Worm (Caenorhabditis elegans) whole organism, L4 larva: ENCODE results near the gene Y41D4B.15.

Experiments
- F26F4.8 ChIP-seq: fragments of 200-800 bp; sonication (Bioruptor generic); conservative IDR thresholded peaks from 2 replicates; pipeline ENCODE4 v1.3.6; 2022; ENCODE audit warnings: missing genetic modification characterization, missing compliant biosample characterization
- F37D6.2 ChIP-seq: sonication (generic microtip); optimal IDR thresholded peaks from 2 replicates; lab custom pipeline; 2016; ENCODE audit warnings: mild to moderate bottlenecking, missing genetic modification characterization, missing compliant biosample characterization
- F44E2.7 ChIP-seq: fragments of 200-800 bp; sonication (Bioruptor generic); IDR thresholded peaks from 2 replicates; pipeline ENCODE4 v2.1.2; 2022; ENCODE audit warnings: missing genetic modification characterization, missing compliant biosample characterization
- F49E8.2 ChIP-seq: sonication (generic microtip); optimal IDR thresholded peaks from 2 replicates; lab custom pipeline; 2016; ENCODE audit warnings: missing compliant biosample characterization, mild to moderate bottlenecking, missing genetic modification characterization, borderline replicate concordance
- Y105C5A.15 ChIP-seq: fragments of 200-800 bp; sonication (Bioruptor generic); IDR thresholded peaks from 2 replicates; pipeline ENCODE4 v1.3.6; 2022; ENCODE audit warnings: missing genetic modification characterization, missing compliant biosample characterization
- Y48G9A.11 ChIP-seq: fragments of 200-800 bp; sonication (Bioruptor generic); IDR thresholded peaks from 2 replicates; pipeline ENCODE4 v1.3.6; 2022; ENCODE audit warnings: missing genetic modification reagents, missing genetic modification characterization, missing compliant biosample characterization
- ZK546.5 ChIP-seq, 2 experiments: sonication (generic microtip); optimal IDR thresholded peaks; 2 replicates each; lab custom pipeline; 2017; ENCODE audit warnings: missing biosample characterization in 2 of 2, missing genetic modification characterization in 2 of 2
- arid-1 ChIP-seq: fragments of 200-800 bp; sonication (Bioruptor generic); conservative IDR thresholded peaks from 2 replicates; pipeline ENCODE4 v1.3.6; 2022; ENCODE audit warnings: missing genetic modification reagents, missing genetic modification characterization, missing compliant biosample characterization
- ceh-62 ChIP-seq: sonication (generic microtip); optimal IDR thresholded peaks from 2 replicates; lab custom pipeline; 2017; ENCODE audit warnings: missing biosample characterization, missing genetic modification characterization
- ctbp-1 ChIP-seq: fragments of 200-800 bp; sonication (Bioruptor generic); IDR thresholded peaks from 2 replicates; pipeline ENCODE4 v1.3.6; 2022; ENCODE audit warnings: missing genetic modification reagents, missing genetic modification characterization, missing compliant biosample characterization
- daf-16 ChIP-seq, 3 experiments: sonication (generic microtip); optimal IDR thresholded peaks; 2 replicates each; lab custom pipeline; 2016 to 2017; ENCODE audit warnings: missing genetic modification characterization in 3 of 3, missing genetic modification reagents in 3 of 3, mild to moderate bottlenecking in 2 of 3, missing compliant biosample characterization in 2 of 3, missing biosample characterization in 1 of 3, moderate library complexity in 1 of 3
- dmd-9 ChIP-seq: fragments of 200-800 bp; sonication (Bioruptor generic); IDR thresholded peaks from 2 replicates; pipeline ENCODE4 v1.3.6; 2022; ENCODE audit warnings: missing genetic modification reagents, missing genetic modification characterization, missing compliant biosample characterization
- dpl-1 ChIP-seq: fragments of 150-350 bp; optimal IDR thresholded peaks from 2 replicates; lab custom pipeline; 2014; ENCODE audit warnings: missing biosample characterization, missing genetic modification reagents, missing genetic modification characterization
- egl-43 ChIP-seq: fragments of 200-800 bp; sonication (Bioruptor generic); IDR thresholded peaks from 2 replicates; pipeline ENCODE4 v1.3.6; 2022; ENCODE audit warnings: missing genetic modification reagents, missing genetic modification characterization, missing compliant biosample characterization
- hlh-30 ChIP-seq: sonication (generic microtip); optimal IDR thresholded peaks from 2 replicates; lab custom pipeline; 2017; ENCODE audit warnings: antibody characterized with exemption, mild to moderate bottlenecking, missing genetic modification characterization, missing compliant biosample characterization; ENCODE audit not compliant: insufficient read depth
- hmg-1.1 ChIP-seq: fragments of 200-800 bp; sonication (Bioruptor generic); IDR thresholded peaks from 2 replicates; pipeline ENCODE4 v1.3.6; 2022; ENCODE audit warnings: missing genetic modification reagents, missing genetic modification characterization, missing compliant biosample characterization
- lim-7 ChIP-seq: fragments of 200-800 bp; sonication (Bioruptor generic); IDR thresholded peaks from 2 replicates; pipeline ENCODE4 v1.3.6; 2022; ENCODE audit warnings: missing genetic modification characterization, missing compliant biosample characterization
- mes-2 ChIP-seq: sonication (generic microtip); optimal IDR thresholded peaks from 2 replicates; lab custom pipeline; 2016; ENCODE audit warnings: missing genotype, mild to moderate bottlenecking, missing genetic modification characterization, missing compliant biosample characterization; ENCODE audit not compliant: poor library complexity, severe bottlenecking
- mxl-3 ChIP-seq: fragments of 200-800 bp; sonication (Bioruptor generic); optimal IDR thresholded peaks from 2 replicates; lab custom pipeline; 2018; ENCODE audit warnings: mild to moderate bottlenecking, missing genetic modification characterization, missing compliant biosample characterization
- nhr-10 ChIP-seq: fragments of 150-350 bp; optimal IDR thresholded peaks from 2 replicates; lab custom pipeline; 2014; ENCODE audit warnings: missing biosample characterization, missing genetic modification characterization
- nhr-41 ChIP-seq: fragments of 200-800 bp; sonication (Bioruptor generic); IDR thresholded peaks from 2 replicates; pipeline ENCODE4 v1.3.6; 2022; ENCODE audit warnings: missing genetic modification reagents, missing genetic modification characterization, missing compliant biosample characterization
- nhr-42 ChIP-seq: fragments of 200-800 bp; sonication (Bioruptor generic); IDR thresholded peaks from 2 replicates; pipeline ENCODE4 v1.3.6; 2022; ENCODE audit warnings: missing genetic modification characterization, missing compliant biosample characterization
- nhr-48 ChIP-seq: sonication (generic microtip); optimal IDR thresholded peaks from 2 replicates; lab custom pipeline; 2016; ENCODE audit warnings: mild to moderate bottlenecking, missing genetic modification characterization, missing compliant biosample characterization
- nhr-76 ChIP-seq: fragments of 150-350 bp; optimal IDR thresholded peaks from 2 replicates; lab custom pipeline; 2014; ENCODE audit warnings: missing biosample characterization, missing genetic modification characterization
- pha-4 ChIP-seq, 2 experiments: fragments of 150-350 bp in 1 of 2; fragments of 200-800 bp in 1 of 2; sonication (Bioruptor generic) in 1 of 2; IDR thresholded peaks in 1 of 2; optimal IDR thresholded peaks in 1 of 2; 2 replicates each; pipeline versions ENCODE4 v1.3.6 to Lab custom; 2014 to 2022; ENCODE audit warnings: missing genetic modification characterization in 2 of 2, missing genetic modification reagents in 2 of 2, missing biosample characterization in 1 of 2, missing compliant biosample characterization in 1 of 2
- rbr-2 ChIP-seq: sonication (generic microtip); optimal IDR thresholded peaks from 2 replicates; lab custom pipeline; 2016; ENCODE audit warnings: missing genotype, missing genetic modification characterization, missing compliant biosample characterization
- sdz-12 ChIP-seq: fragments of 200-800 bp; sonication (Bioruptor generic); optimal IDR thresholded peaks from 2 replicates; lab custom pipeline; 2018; ENCODE audit warnings: mild to moderate bottlenecking, missing genetic modification characterization, missing compliant biosample characterization
- set-16 ChIP-seq: fragments of 200-800 bp; sonication (Bioruptor generic); IDR thresholded peaks from 2 replicates; pipeline ENCODE4 v1.3.6; 2022; ENCODE audit warnings: missing genetic modification reagents, missing genetic modification characterization, missing compliant biosample characterization
- snpc-4 ChIP-seq: fragments of 150-350 bp; optimal IDR thresholded peaks from 2 replicates; lab custom pipeline; 2014; ENCODE audit warnings: missing biosample characterization, missing genetic modification characterization
- unc-39 ChIP-seq: sonication (generic microtip); optimal IDR thresholded peaks from 2 replicates; lab custom pipeline; 2017; ENCODE audit warnings: missing biosample characterization, missing genetic modification characterization
- unc-62 ChIP-seq, 3 experiments: fragments of 150-350 bp in 1 of 3; sonication (generic microtip); optimal IDR thresholded peaks in 2 of 3; peaks in 1 of 3; 1 replicate in 1 of 3; 2 replicates in 2 of 3; lab custom pipeline; 2014 to 2017; ENCODE audit warnings: missing biosample characterization in 3 of 3, missing genetic modification characterization in 3 of 3, missing genetic modification reagents in 3 of 3, missing genotype in 1 of 3
- vab-7 ChIP-seq: fragments of 200-800 bp; sonication (Bioruptor generic); IDR thresholded peaks from 2 replicates; pipeline ENCODE4 v1.3.6; 2022; ENCODE audit warnings: missing genetic modification reagents, missing genetic modification characterization, missing compliant biosample characterization
- zag-1 ChIP-seq: fragments of 150-350 bp; optimal IDR thresholded peaks from 2 replicates; lab custom pipeline; 2014; ENCODE audit warnings: missing biosample characterization, missing genetic modification characterization

Y41D4B.15 gene

DNA sequence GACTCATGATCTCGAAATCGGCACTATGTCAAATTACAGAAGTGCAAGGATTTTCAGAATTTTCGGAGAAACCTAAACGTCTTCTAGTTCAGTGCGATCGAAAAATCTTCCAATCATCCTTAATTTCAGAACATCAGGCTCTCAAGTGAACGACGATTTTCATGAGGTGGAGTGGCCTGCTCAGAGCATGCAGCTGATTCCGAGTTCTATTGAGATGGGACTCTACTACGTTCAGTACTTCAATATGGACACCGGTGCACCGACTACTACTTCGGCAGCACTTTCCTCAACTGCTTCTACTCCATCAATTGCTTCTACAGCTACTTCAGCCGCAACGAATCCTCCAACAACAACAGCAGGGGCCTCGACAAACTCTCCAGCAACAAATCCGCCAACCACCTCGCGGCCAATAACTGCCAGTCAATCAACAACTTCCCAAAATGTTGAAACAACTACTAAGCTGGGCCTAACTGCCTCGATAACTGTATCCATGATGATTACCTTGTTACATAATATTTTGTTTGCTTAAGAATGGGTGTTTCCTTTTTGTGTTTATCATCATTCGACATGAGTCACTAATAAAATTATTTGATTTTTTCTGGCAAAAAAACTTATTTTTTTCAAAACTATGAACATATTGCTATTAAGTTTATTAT lies at the start of gene Y41D4B.15:
Gene Y41D4B.15 (plus strand): TSS at position 606 of the 656 bp plus-strand sequence.
- TF ChIP-seq F44E2.7 (GFP tag; lab: Robert Waterston, UW) (no peak), daf-16 (GFP tag; optimal IDR thresholded peaks at IDR 0.05; lab: Kevin White, UChicago) (no peak), daf-16 (tag; optimal IDR thresholded peaks at IDR 0.05; lab: Kevin White, UChicago) (peak; percentile 34), unc-62 (GFP tag; optimal IDR thresholded peaks at IDR 0.05 in 1 of 2; lab: Kevin White, UChicago) (peak in 1 of 2 experiments; percentile 91), unc-62 (tag; optimal IDR thresholded peaks at IDR 0.05; lab: Kevin White, UChicago) (no peak)

DNA sequence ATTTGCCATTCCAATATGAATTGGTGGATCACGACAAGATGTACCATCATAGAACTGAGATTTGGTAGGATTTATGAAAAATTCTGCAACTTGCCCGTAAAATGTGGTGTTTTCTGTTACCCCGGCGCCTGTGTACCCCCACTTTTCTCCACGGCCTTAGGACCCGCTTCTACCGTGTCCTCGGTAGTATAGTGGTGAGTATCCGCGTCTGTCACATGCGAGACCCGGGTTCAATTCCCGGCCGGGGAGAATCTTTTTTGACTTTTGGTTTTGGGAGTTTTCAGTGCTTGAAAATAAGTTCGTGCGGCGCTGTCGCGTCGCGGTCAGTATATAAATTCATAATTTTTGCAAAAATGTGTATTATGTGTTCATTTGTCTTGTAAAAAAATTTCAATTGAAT lies 49.5 kb upstream of the Y41D4B.15 start:
- TF ChIP-seq nhr-48 (no peak), F49E8.2 (tag; lab: Kevin White, UChicago) (peak; percentile 23), zag-1 (no peak), pha-4 (GFP tag; IDR thresholded peaks at IDR 0.05; lab: Robert Waterston, UW) (peak; percentile 50), pha-4 (tag; optimal IDR thresholded peaks at IDR 0.05; lab: Kevin White, UChicago) (no peak), F37D6.2 (no peak), sdz-12 (GFP tag; lab: Kevin White, UChicago) (no peak), lim-7 (GFP tag; lab: Robert Waterston, UW) (peak; percentile 55; the same call in 1 of the 2 replicates), snpc-4 (tag; lab: Kevin White, UChicago) (no peak), hlh-30 (tag; lab: Kevin White, UChicago) (peak; percentile 66), F44E2.7 (GFP tag; lab: Robert Waterston, UW) (0 out of 2 replicates have a peak, but pooled peaks have one; percentile 44), Y48G9A.11 (GFP tag; lab: Robert Waterston, UW) (0 out of 2 replicates have a peak, but pooled peaks have one; percentile 43), mes-2 (peak; percentile 24), nhr-42 (GFP tag; lab: Robert Waterston, UW) (0 out of 2 replicates have a peak, but pooled peaks have one; percentile 8), arid-1 (GFP tag; lab: Robert Waterston, UW) (peak; percentile 52; the same call in 1 of the 2 replicates), dmd-9 (GFP tag; lab: Robert Waterston, UW) (no peak), daf-16 (GFP tag; optimal IDR thresholded peaks at IDR 0.05; lab: Kevin White, UChicago) (peak in 1 of 2 experiments; percentile 28), daf-16 (tag; optimal IDR thresholded peaks at IDR 0.05; lab: Kevin White, UChicago) (peak; percentile 16), nhr-10 (no peak), unc-62 (GFP tag; optimal IDR thresholded peaks at IDR 0.05 in 1 of 2; lab: Kevin White, UChicago) (peak in 1 of 2 experiments; percentile 12), unc-62 (tag; optimal IDR thresholded peaks at IDR 0.05; lab: Kevin White, UChicago) (no peak), ctbp-1 (GFP tag; lab: Robert Waterston, UW) (0 out of 2 replicates have a peak, but pooled peaks have one; percentile 9), hmg-1.1 (peak; percentile 37; the same call in 1 of the 2 replicates), dpl-1 (GFP tag; lab: Kevin White, UChicago) (no peak), ceh-62 (no peak), vab-7 (GFP tag; lab: Robert Waterston, UW) (peak; percentile 73), nhr-76 (tag; lab: Kevin White, UChicago) (no peak), rbr-2 (tag; lab: Kevin White, UChicago) (peak; percentile 4), F26F4.8 (GFP tag; lab: Robert Waterston, UW) (0 out of 2 replicates have a peak, but pooled peaks have one; percentile 47), egl-43 (GFP tag; lab: Robert Waterston, UW) (peak; percentile 72; the same call in 1 of the 2 replicates)

DNA sequence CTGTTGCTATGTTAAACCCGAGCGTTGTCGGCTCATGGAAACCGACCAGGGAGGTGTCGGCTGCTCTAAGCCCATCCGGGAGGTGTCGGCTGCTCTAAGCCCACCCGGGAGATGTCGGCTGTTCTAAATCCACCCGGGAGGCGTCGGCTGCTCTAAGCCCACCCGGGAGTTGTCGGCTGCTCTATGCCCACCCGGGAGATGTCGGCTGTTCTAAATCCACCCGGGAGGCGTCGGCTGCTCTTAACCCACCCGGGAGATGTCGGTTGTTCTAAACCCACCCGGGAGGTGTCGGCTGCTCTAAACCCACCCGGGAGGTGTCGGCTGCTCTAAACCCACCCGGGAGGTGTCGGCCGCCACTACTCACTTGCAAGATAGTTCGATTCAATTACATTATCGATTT lies 48.0 kb upstream of the Y41D4B.15 start:
- TF ChIP-seq unc-39 (tag; lab: Kevin White, UChicago) (no peak), egl-43 (GFP tag; lab: Robert Waterston, UW) (peak; percentile 5; the same call in 1 of the 2 replicates), set-16 (GFP tag; lab: Robert Waterston, UW) (peak; percentile 96), nhr-41 (no peak)

ce11 chrIV:1516527-1516926 lies 47.4 kb upstream of the Y41D4B.15 start, which contains the start of gene clec-172:
Gene clec-172 (minus strand): TSS chrIV:1516627.
- TF ChIP-seq Y105C5A.15 (GFP tag; lab: Robert Waterston, UW) (no peak), unc-62 (GFP tag; optimal IDR thresholded peaks at IDR 0.05 in 1 of 2; lab: Kevin White, UChicago) (peak in 1 of 2 experiments; percentile 24), unc-62 (tag; optimal IDR thresholded peaks at IDR 0.05; lab: Kevin White, UChicago) (no peak), nhr-41 (no peak), ZK546.5 (tag; optimal IDR thresholded peaks at IDR 0.05; lab: Kevin White, UChicago) (no peak), mxl-3 (GFP tag; lab: Kevin White, UChicago) (peak; percentile 4)
